Worm (Caenorhabditis elegans) whole organism, L1 larva: ENCODE results near the gene smex-1.

Experiments
- fkh-10 ChIP-seq: sonication (generic microtip); optimal IDR thresholded peaks from 2 replicates; lab custom pipeline; 2017; ENCODE audit warnings: missing biosample characterization, missing genetic modification reagents, missing genetic modification characterization
- lin-35 ChIP-seq, 2 experiments: fragments of 150-350 bp; optimal IDR thresholded peaks; 2 replicates each; lab custom pipeline; 2014; ENCODE audit warnings: missing biosample characterization in 2 of 2, missing genetic modification characterization in 2 of 2, missing genetic modification reagents in 2 of 2
- unc-130 ChIP-seq: fragments of 150-350 bp; optimal IDR thresholded peaks from 2 replicates; lab custom pipeline; 2017; ENCODE audit warnings: missing biosample characterization, missing genetic modification characterization, inconsistent platforms
- unc-62 ChIP-seq: fragments of 150-350 bp; optimal IDR thresholded peaks from 2 replicates; lab custom pipeline; 2014; ENCODE audit warnings: missing biosample characterization, missing genetic modification reagents, missing genetic modification characterization

DNA sequence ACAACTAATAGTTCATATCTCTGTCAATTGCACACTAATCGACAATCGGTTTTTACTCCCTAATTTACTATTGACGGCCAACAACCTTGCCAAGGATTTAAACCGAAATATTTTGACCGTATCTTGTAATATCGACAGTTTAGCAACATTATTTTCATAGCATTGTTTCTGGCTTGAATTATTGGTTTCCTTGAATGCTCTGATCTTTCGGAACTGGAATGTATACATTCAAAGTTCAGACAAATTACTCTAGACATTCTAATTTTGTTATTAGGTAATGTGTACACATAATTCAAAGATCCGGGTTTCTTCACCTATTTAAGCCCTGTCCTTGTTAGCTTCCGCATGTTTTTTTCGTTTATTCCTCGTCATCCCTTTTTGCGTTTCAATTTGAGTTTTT is 31.8 kb downstream of the smex-1 start, which contains the start of gene C16D9.9:
- no peak for TF ChIP-seq unc-62 (GFP tag; lab: Kevin White, UChicago)
- no peak for TF ChIP-seq fkh-10 (GFP tag; lab: Kevin White, UChicago)
- no peak for TF ChIP-seq lin-35 (GFP tag; optimal IDR thresholded peaks at IDR 0.05; lab: Kevin White, UChicago)
- TF ChIP-seq unc-130 (tag; lab: Kevin White, UChicago) = no peak
